Worm (Caenorhabditis elegans) whole organism, mixed stage, embryonic: ENCODE results near the gene tnt-2.

Source experiments
- M03D4.4 ChIP-seq: sonication (generic microtip); optimal IDR thresholded peaks from 2 replicates; lab custom pipeline; 2017; ENCODE audit warnings: mild to moderate bottlenecking, missing genetic modification characterization, missing compliant biosample characterization
- bed-3 ChIP-seq: fragments of 200-800 bp; sonication (Bioruptor generic); optimal IDR thresholded peaks from 3 replicates; lab custom pipeline; 2018; ENCODE audit warnings: mild to moderate bottlenecking, missing genetic modification characterization, moderate library complexity, missing compliant biosample characterization
- blmp-1 ChIP-seq: fragments of 150-350 bp; optimal IDR thresholded peaks from 2 replicates; lab custom pipeline; 2014; ENCODE audit warnings: missing biosample characterization, missing genetic modification characterization
- ceh-39 ChIP-seq: fragments of 150-350 bp; optimal IDR thresholded peaks from 2 replicates; lab custom pipeline; 2014; ENCODE audit warnings: missing biosample characterization, missing genetic modification characterization
- ceh-43 ChIP-seq: fragments of 200-800 bp; sonication (Bioruptor generic); optimal IDR thresholded peaks from 2 replicates; lab custom pipeline; 2018; ENCODE audit warnings: mild to moderate bottlenecking, missing genetic modification characterization, moderate library complexity, missing compliant biosample characterization
- ceh-83 ChIP-seq: fragments of 200-800 bp; sonication (Bioruptor generic); optimal IDR thresholded peaks from 2 replicates; lab custom pipeline; 2018; ENCODE audit warnings: mild to moderate bottlenecking, missing genetic modification characterization, missing compliant biosample characterization
- ces-1 ChIP-seq: fragments of 150-350 bp; optimal IDR thresholded peaks from 2 replicates; lab custom pipeline; 2014; ENCODE audit warnings: missing biosample characterization, missing genetic modification reagents, missing genetic modification characterization
- cnd-1 ChIP-seq: fragments of 200-800 bp; sonication (Bioruptor generic); optimal IDR thresholded peaks from 2 replicates; lab custom pipeline; 2018; ENCODE audit warnings: mild to moderate bottlenecking, missing genetic modification characterization, missing compliant biosample characterization
- drap-1 ChIP-seq: fragments of 200-800 bp; sonication (Bioruptor generic); optimal IDR thresholded peaks from 3 replicates; lab custom pipeline; 2018; ENCODE audit warnings: mild to moderate bottlenecking, missing genetic modification characterization, missing compliant biosample characterization
- elt-1 ChIP-seq: sonication (generic microtip); optimal IDR thresholded peaks from 2 replicates; lab custom pipeline; 2017; ENCODE audit warnings: missing genetic modification characterization, mild to moderate bottlenecking, missing compliant biosample characterization, antibody characterized with exemption, moderate library complexity, borderline replicate concordance; ENCODE audit not compliant: insufficient read depth
- elt-3 ChIP-seq: fragments of 150-350 bp; optimal IDR thresholded peaks from 2 replicates; lab custom pipeline; 2014; ENCODE audit warnings: missing biosample characterization, missing genetic modification characterization
- flh-1 ChIP-seq: fragments of 200-800 bp; sonication (Bioruptor generic); optimal IDR thresholded peaks from 2 replicates; lab custom pipeline; 2018; ENCODE audit warnings: mild to moderate bottlenecking, missing genetic modification characterization, moderate library complexity, missing compliant biosample characterization
- ham-2 ChIP-seq: fragments of 200-800 bp; sonication (Bioruptor generic); optimal IDR thresholded peaks from 2 replicates; lab custom pipeline; 2018; ENCODE audit warnings: mild to moderate bottlenecking, missing genetic modification characterization, missing compliant biosample characterization
- hlh-1 ChIP-seq: fragments of 150-350 bp; optimal IDR thresholded peaks from 2 replicates; lab custom pipeline; 2014; ENCODE audit warnings: missing biosample characterization, missing genetic modification reagents, missing genetic modification characterization
- lin-13 ChIP-seq: fragments of 150-350 bp; optimal IDR thresholded peaks from 2 replicates; lab custom pipeline; 2014; ENCODE audit warnings: missing biosample characterization, missing genetic modification characterization
- lin-32 ChIP-seq: fragments of 200-800 bp; sonication (Bioruptor generic); optimal IDR thresholded peaks from 2 replicates; lab custom pipeline; 2018; ENCODE audit warnings: mild to moderate bottlenecking, missing genetic modification characterization, missing compliant biosample characterization
- mab-5 ChIP-seq: fragments of 150-350 bp; optimal IDR thresholded peaks from 2 replicates; lab custom pipeline; 2014; ENCODE audit warnings: missing biosample characterization, missing genetic modification characterization
- mep-1 ChIP-seq: fragments of 150-350 bp; optimal IDR thresholded peaks from 2 replicates; lab custom pipeline; 2017; ENCODE audit warnings: missing biosample characterization, missing genetic modification reagents, missing genetic modification characterization, inconsistent platforms
- mls-2 ChIP-seq: sonication (generic microtip); optimal IDR thresholded peaks from 2 replicates; lab custom pipeline; 2016; ENCODE audit warnings: mild to moderate bottlenecking, missing genetic modification characterization, moderate library complexity, missing compliant biosample characterization
- nhr-12 ChIP-seq: fragments of 150-350 bp; optimal IDR thresholded peaks from 2 replicates; lab custom pipeline; 2014; ENCODE audit warnings: missing biosample characterization, missing genetic modification characterization
- nhr-2 ChIP-seq: fragments of 150-350 bp; optimal IDR thresholded peaks from 2 replicates; lab custom pipeline; 2014; ENCODE audit warnings: missing biosample characterization, missing genetic modification characterization
- nhr-237 ChIP-seq: fragments of 150-350 bp; optimal IDR thresholded peaks from 2 replicates; lab custom pipeline; 2014; ENCODE audit warnings: missing biosample characterization, missing genetic modification characterization
- nhr-28 ChIP-seq: fragments of 150-350 bp; optimal IDR thresholded peaks from 2 replicates; lab custom pipeline; 2014; ENCODE audit warnings: missing biosample characterization, missing genetic modification characterization
- nhr-76 ChIP-seq: sonication (generic microtip); optimal IDR thresholded peaks from 2 replicates; lab custom pipeline; 2017; ENCODE audit warnings: missing biosample characterization, missing genetic modification characterization
- pha-4 ChIP-seq: fragments of 150-350 bp; optimal IDR thresholded peaks from 2 replicates; lab custom pipeline; 2018; ENCODE audit warnings: missing biosample characterization, missing genetic modification reagents, missing genetic modification characterization
- snpc-4 ChIP-seq: fragments of 150-350 bp; optimal IDR thresholded peaks from 2 replicates; lab custom pipeline; 2014; ENCODE audit warnings: missing biosample characterization, missing genetic modification characterization
- sptf-1 ChIP-seq: sonication (generic microtip); optimal IDR thresholded peaks from 2 replicates; lab custom pipeline; 2017; ENCODE audit warnings: mild to moderate bottlenecking, missing genetic modification characterization, moderate library complexity, missing compliant biosample characterization
- tbx-8 ChIP-seq: fragments of 200-800 bp; sonication (Bioruptor generic); optimal IDR thresholded peaks from 2 replicates; lab custom pipeline; 2018; ENCODE audit warnings: mild to moderate bottlenecking, missing genetic modification characterization, moderate library complexity, missing compliant biosample characterization
- unc-39 ChIP-seq: fragments of 150-350 bp; optimal IDR thresholded peaks from 2 replicates; lab custom pipeline; 2014; ENCODE audit warnings: missing biosample characterization, missing genetic modification characterization
- unc-62 ChIP-seq: fragments of 150-350 bp; optimal IDR thresholded peaks from 2 replicates; lab custom pipeline; 2014; ENCODE audit warnings: missing biosample characterization, missing genetic modification reagents, missing genetic modification characterization
- zip-8 ChIP-seq: fragments of 150-350 bp; optimal IDR thresholded peaks from 2 replicates; lab custom pipeline; 2014; ENCODE audit warnings: missing biosample characterization, missing genetic modification characterization
- ztf-11 ChIP-seq: fragments of 150-350 bp; optimal IDR thresholded peaks from 2 replicates; lab custom pipeline; 2014; ENCODE audit warnings: missing biosample characterization, missing genetic modification characterization

tnt-2 gene

DNA sequence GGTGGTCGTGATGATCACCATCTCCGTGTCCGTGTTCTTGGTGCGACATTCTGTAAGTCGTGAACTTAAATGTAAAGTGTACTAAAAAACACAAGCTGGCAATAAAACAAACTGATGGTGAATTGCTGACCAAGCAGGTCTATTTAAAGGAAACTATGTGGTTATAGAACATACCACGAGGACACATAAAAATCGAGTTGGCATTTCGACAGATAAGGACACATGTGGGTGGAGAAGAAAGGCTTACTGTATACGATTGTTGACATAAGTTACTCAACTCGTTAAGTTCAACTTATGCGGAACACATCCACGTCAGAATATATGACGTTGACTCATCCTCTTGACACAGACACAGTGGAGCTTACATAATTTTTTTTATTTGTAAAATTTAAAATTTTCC, 4.5 kb downstream of the tnt-2 start, which contains the start of gene F53A9.8:
TSS of gene F53A9.8 (minus strand) at position 49 of the 400 bp plus-strand sequence.
- TF ChIP-seq blmp-1 = no peak

ce11 chrX:8718153-8718552, 5.2 kb downstream of the tnt-2 start:
- TF ChIP-seq M03D4.4 = no peak
- no peak for TF ChIP-seq cnd-1
- TF ChIP-seq ceh-83 (GFP tag; lab: Kevin White, UChicago) = no peak
- TF ChIP-seq nhr-76 (tag; lab: Kevin White, UChicago) = no peak
- no peak for TF ChIP-seq tbx-8
- no peak for TF ChIP-seq lin-32 (GFP tag; lab: Kevin White, UChicago)
- no peak for TF ChIP-seq mab-5 (tag; lab: Kevin White, UChicago)
- TF ChIP-seq bed-3 (GFP tag; lab: Kevin White, UChicago) = no peak
- TF ChIP-seq unc-39 = no peak
- TF ChIP-seq drap-1 (GFP tag; lab: Kevin White, UChicago) = no peak
- no peak for TF ChIP-seq mls-2
- TF ChIP-seq pha-4 = no peak
- TF ChIP-seq ceh-39 (tag; lab: Kevin White, UChicago) = no peak
- TF ChIP-seq nhr-28 = no peak
- no peak for TF ChIP-seq mep-1 (tag; lab: Kevin White, UChicago)
- no peak for TF ChIP-seq blmp-1
- no peak for TF ChIP-seq nhr-2 (tag; lab: Kevin White, UChicago)

ce11 chrX:8716822-8717221, 6.5 kb downstream of the tnt-2 start, which contains the start of gene F53A9.7:
Gene F53A9.7 (minus strand): TSS chrX:8716922.
- TF ChIP-seq flh-1 (GFP tag; lab: Kevin White, UChicago) = no peak

DNA sequence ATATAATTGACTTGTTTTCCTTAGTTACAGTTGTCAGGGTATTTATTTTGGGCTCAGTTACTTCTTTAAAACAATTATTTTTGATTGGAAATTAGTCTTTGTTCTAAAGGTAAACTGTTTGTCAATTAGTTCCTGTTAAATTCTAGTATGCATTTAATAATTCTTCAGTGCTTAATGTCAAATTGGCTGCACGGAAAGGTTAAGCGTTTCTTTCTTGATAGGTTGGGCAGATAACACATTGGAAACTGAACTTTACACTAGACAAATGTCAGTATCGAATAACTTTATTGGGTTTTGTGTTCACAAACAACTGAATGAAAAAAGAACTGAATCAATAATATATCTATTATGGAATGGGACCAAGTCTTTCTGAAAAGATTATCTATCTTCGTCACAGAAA, 8.5 kb downstream of the tnt-2 start:
- TF ChIP-seq M03D4.4 (no peak), pha-4 (no peak), snpc-4 (tag; lab: Kevin White, UChicago) (no peak), sptf-1 (tag; lab: Kevin White, UChicago) (no peak), mep-1 (tag; lab: Kevin White, UChicago) (no peak), drap-1 (GFP tag; lab: Kevin White, UChicago) (no peak), ham-2 (GFP tag; lab: Kevin White, UChicago) (no peak), unc-39 (no peak), nhr-76 (tag; lab: Kevin White, UChicago) (no peak), nhr-28 (no peak), cnd-1 (no peak), ces-1 (no peak), nhr-2 (tag; lab: Kevin White, UChicago) (no peak), lin-13 (tag; lab: Kevin White, UChicago) (no peak), ceh-43 (GFP tag; lab: Kevin White, UChicago) (no peak), ztf-11 (tag; lab: Kevin White, UChicago) (no peak), elt-1 (no peak), ceh-39 (tag; lab: Kevin White, UChicago) (no peak)

ce11 chrX:8713754-8714295, 9.5 kb downstream of the tnt-2 start, which contains the start of gene F53A9.6:
Gene F53A9.6 (minus strand): TSS chrX:8713804.
- TF ChIP-seq snpc-4 (tag; lab: Kevin White, UChicago) (no peak), mls-2 (no peak), M03D4.4 (no peak), ces-1 (no peak), ham-2 (GFP tag; lab: Kevin White, UChicago) (no peak), ceh-43 (GFP tag; lab: Kevin White, UChicago) (no peak), nhr-12 (tag; lab: Kevin White, UChicago) (no peak), unc-39 (no peak)
- TF ChIP-seq, all 35 proteins: peak for 0

DNA sequence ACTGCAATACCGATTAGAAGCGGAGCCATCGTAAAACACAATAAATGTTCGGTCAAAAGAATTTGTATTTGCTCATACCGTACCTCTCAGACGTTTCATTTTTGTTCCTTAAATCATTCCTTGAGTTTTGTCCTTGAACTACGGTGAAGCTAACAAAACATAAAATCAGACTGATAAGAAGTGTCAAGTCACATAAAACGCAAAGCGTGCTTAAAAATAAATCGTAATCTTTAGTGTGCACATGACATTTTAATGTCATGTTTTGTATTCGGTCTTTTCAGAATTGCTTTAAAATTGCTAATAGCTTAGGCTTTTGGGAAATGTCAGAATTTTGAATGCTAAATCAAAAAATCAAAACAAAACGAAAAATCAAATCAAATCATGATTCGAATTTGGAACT, 10.7 kb downstream of the tnt-2 start:
- TF ChIP-seq mep-1 (tag; lab: Kevin White, UChicago) (no peak), flh-1 (GFP tag; lab: Kevin White, UChicago) (no peak), bed-3 (GFP tag; lab: Kevin White, UChicago) (no peak), drap-1 (GFP tag; lab: Kevin White, UChicago) (no peak), elt-3 (tag; lab: Kevin White, UChicago) (no peak), nhr-237 (tag; lab: Kevin White, UChicago) (no peak), nhr-28 (no peak), ceh-43 (GFP tag; lab: Kevin White, UChicago) (no peak), ceh-83 (GFP tag; lab: Kevin White, UChicago) (no peak), blmp-1 (no peak), snpc-4 (tag; lab: Kevin White, UChicago) (no peak), cnd-1 (no peak), hlh-1 (tag; lab: Kevin White, UChicago) (no peak), unc-62 (GFP tag; lab: Kevin White, UChicago) (no peak), mls-2 (no peak), M03D4.4 (no peak), zip-8 (tag; lab: Kevin White, UChicago) (no peak), mab-5 (tag; lab: Kevin White, UChicago) (no peak), nhr-76 (tag; lab: Kevin White, UChicago) (no peak), lin-13 (tag; lab: Kevin White, UChicago) (no peak)
- TF ChIP-seq, all 35 proteins: peak for 0
